Fruit fly (Drosophila melanogaster): ENCODE results near the gene Ide.

dm6 chr3L:20384086-20384810 lies 8.6 kb upstream of the Ide start, which contains the start of the genes CG5498 and fbl:
- peak; percentile 37 for TF ChIP-seq cic (GFP tag; optimal IDR thresholded peaks at IDR 0.05)
- peak; percentile 85 for TF ChIP-seq CG33017 (tag; optimal IDR thresholded peaks at IDR 0.05)
- TF ChIP-seq Mnt (GFP tag; optimal IDR thresholded peaks at IDR 0.05): peak; percentile 69
- TF ChIP-seq CG11617 (GFP tag; optimal IDR thresholded peaks at IDR 0.05): peak; percentile 86
- TF ChIP-seq cnc (optimal IDR thresholded peaks at IDR 0.05): peak in 1 of 2 experiments; percentile 27
- peak; percentile 90 for TF ChIP-seq Crg-1 (GFP tag; optimal IDR thresholded peaks at IDR 0.05)
